Worm (Caenorhabditis elegans) whole organism, L3 larva: ENCODE data around the gene C05B5.16.

Experiments used
- R02D3.7 ChIP-seq: fragments of 150-350 bp; optimal IDR thresholded peaks from 2 replicates; lab custom pipeline; 2014; ENCODE audit warnings: missing biosample characterization, missing genetic modification characterization
- egl-5 ChIP-seq: fragments of 150-350 bp; optimal IDR thresholded peaks from 2 replicates; lab custom pipeline; 2017; ENCODE audit warnings: missing biosample characterization, missing genetic modification reagents, missing genetic modification characterization, inconsistent platforms
- elt-1 ChIP-seq: fragments of 150-350 bp; optimal IDR thresholded peaks from 2 replicates; lab custom pipeline; 2014; ENCODE audit warnings: missing biosample characterization, missing genetic modification characterization
- fos-1 ChIP-seq: fragments of 150-350 bp; optimal IDR thresholded peaks from 2 replicates; lab custom pipeline; 2014; ENCODE audit warnings: missing biosample characterization, missing genetic modification characterization
- nfya-1 ChIP-seq: sonication (generic microtip); optimal IDR thresholded peaks from 2 replicates; lab custom pipeline; 2017; ENCODE audit warnings: missing genetic modification characterization, mild to moderate bottlenecking, missing compliant biosample characterization, antibody characterized with exemption, moderate library complexity; ENCODE audit not compliant: insufficient read depth
- nhr-12 ChIP-seq: fragments of 150-350 bp; optimal IDR thresholded peaks from 2 replicates; lab custom pipeline; 2014; ENCODE audit warnings: missing biosample characterization, missing genetic modification characterization
- nhr-77 ChIP-seq: fragments of 150-350 bp; optimal IDR thresholded peaks from 2 replicates; lab custom pipeline; 2014; ENCODE audit warnings: missing biosample characterization, missing genetic modification characterization
- zag-1 ChIP-seq: fragments of 150-350 bp; optimal IDR thresholded peaks from 2 replicates; lab custom pipeline; 2014; ENCODE audit warnings: missing biosample characterization, missing genetic modification characterization

DNA sequence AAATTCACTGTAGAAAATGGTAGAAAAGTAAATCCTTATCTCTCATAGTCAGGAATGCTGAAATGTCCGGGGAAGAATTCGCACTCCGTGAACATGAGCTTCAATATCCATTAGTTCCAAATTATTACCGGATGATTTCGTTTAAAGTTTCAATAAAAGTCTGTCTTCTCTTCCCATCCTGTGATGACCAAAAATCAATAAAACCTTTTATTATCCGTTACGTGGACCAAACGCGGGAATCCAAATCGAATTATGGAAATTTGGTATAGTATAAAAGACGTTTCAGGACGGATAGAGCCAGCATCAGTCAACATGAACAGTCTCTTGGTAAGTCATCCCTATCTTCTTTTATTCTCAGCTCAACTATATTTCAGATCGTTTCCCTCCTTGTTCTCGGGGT lies 8.0 kb upstream of the C05B5.16 start, which contains the start of gene C05B5.11:
- TF ChIP-seq fos-1 (tag; lab: Kevin White, UChicago) (no peak), R02D3.7 (no peak), nhr-12 (tag; lab: Kevin White, UChicago) (no peak), nhr-77 (tag; lab: Kevin White, UChicago) (no peak), nfya-1 (tag; lab: Kevin White, UChicago) (no peak), egl-5 (no peak), elt-1 (tag; lab: Kevin White, UChicago) (no peak), zag-1 (tag; lab: Kevin White, UChicago) (no peak)
